Worm (Caenorhabditis elegans): ENCODE measurements around the gene Y50D4A.10.

DNA sequence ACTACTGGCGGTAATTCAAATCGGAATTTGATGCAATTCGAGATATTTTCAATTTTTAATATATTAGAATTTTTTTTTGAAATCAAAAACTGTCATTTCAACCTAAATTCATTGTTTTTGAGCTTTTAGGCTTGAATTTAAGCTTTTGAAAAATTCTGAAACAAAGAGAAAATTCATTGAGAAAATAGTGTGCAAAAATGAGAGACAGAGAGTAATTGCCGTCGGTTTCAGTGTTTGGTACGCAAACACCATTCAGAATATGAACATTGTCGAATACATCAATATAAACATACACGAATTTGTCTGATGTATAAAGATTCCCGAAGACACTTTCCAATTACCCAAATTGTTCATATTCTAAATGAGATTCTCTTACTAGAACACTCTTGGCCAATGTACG lies 18.6 kb downstream of the Y50D4A.10 start:
- no peak for TF ChIP-seq W03F9.2 (tag; optimal IDR thresholded peaks at IDR 0.05)
- no peak for TF ChIP-seq him-1 (tag; optimal IDR thresholded peaks at IDR 0.05)
- no peak for TF ChIP-seq dao-5 (tag; optimal IDR thresholded peaks at IDR 0.05)
